Worm (Caenorhabditis elegans): ENCODE measurements around the gene cwp-2.

- TF ChIP-seq ama-1 (optimal IDR thresholded peaks at IDR 0.05): no peak
- TF ChIP-seq hmbx-1 (tag; optimal IDR thresholded peaks at IDR 0.05): no peak
- no peak for TF ChIP-seq scrt-1 (GFP tag; IDR thresholded peaks at IDR 0.05)
- TF ChIP-seq hnd-1 (tag; optimal IDR thresholded peaks at IDR 0.05): no peak
- TF ChIP-seq tbx-37 (GFP tag; conservative IDR thresholded peaks at IDR 0.05): no peak; the same call in 1 of the 2 replicates
- no peak for TF ChIP-seq tbx-11 (GFP tag; IDR thresholded peaks at IDR 0.05)
- TF ChIP-seq pes-1 (GFP tag; IDR thresholded peaks at IDR 0.05): peak; percentile 63; the same call in 1 of the 2 replicates
- peak; percentile 25 for TF ChIP-seq hmg-4 (GFP tag; optimal IDR thresholded peaks at IDR 0.05)
- TF ChIP-seq ets-7 (tag; optimal IDR thresholded peaks at IDR 0.05): no peak
- no peak for TF ChIP-seq ceh-13 (GFP tag; optimal IDR thresholded peaks at IDR 0.05)
- TF ChIP-seq F13C5.2 (tag; optimal IDR thresholded peaks at IDR 0.05): peak; percentile 57
- 0 out of 2 replicates have a peak, but pooled peaks have one; percentile 7 for TF ChIP-seq flt-1 (GFP tag; IDR thresholded peaks at IDR 0.05)
- no peak for TF ChIP-seq B0310.2 (tag; optimal IDR thresholded peaks at IDR 0.05)
- no peak for TF ChIP-seq sea-1 (GFP tag; conservative IDR thresholded peaks at IDR 0.05)
Observed at ce11 chrV:4826710-4827380, 15.6 kb downstream of the cwp-2 start, which contains the start of the genes hsp-6 and C37H5.5.

All from whole organism, early embryonic.